Worm (Caenorhabditis elegans) whole organism, L2 larva: ENCODE data around the gene lgc-36.

Source experiments
- ztf-1 ChIP-seq: fragments of 200-800 bp; sonication (Bioruptor generic); conservative IDR thresholded peaks from 2 replicates; pipeline ENCODE4 v1.3.6; 2022; ENCODE audit warnings: missing genetic modification characterization, missing compliant biosample characterization
- ztf-11 ChIP-seq: sonication (generic microtip); optimal IDR thresholded peaks from 2 replicates; lab custom pipeline; 2017; ENCODE audit warnings: missing biosample characterization, missing genetic modification characterization

DNA sequence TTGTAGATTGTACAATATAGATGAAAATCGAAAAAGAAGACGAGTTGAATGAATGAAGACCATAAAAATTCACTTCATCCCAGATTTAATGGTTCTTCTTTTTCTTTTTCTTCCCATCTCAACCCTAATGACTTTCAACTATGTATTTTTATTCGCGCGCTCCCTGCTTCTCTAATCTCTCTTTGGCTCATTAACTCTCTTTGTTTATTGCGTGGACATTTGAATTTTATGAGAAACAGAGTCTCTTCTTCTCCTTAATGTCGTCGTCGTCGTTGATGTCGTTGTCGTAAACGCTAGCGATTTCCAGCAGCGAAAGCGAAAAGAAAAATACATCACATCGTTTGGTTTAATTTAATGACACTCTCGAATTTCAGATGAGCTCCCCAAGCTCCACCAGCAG lies 44.2 kb downstream of the lgc-36 start:
- TF ChIP-seq ztf-1 (GFP tag; lab: Robert Waterston, UW): no peak
- TF ChIP-seq ztf-11 (tag; lab: Kevin White, UChicago): no peak
